Fruit fly (Drosophila melanogaster) whole organism, adult: ENCODE measurements around the gene slo.

Source experiments
- CG11617 ChIP-seq: fragments of 200-800 bp; sonication (Bioruptor generic); optimal IDR thresholded peaks from 2 replicates; lab custom pipeline; 2017; ENCODE audit warnings: mild to moderate bottlenecking, missing biosample characterization, missing genetic modification reagents, missing genetic modification characterization
- CG12768 ChIP-seq: fragments of 200-800 bp; sonication (Bioruptor generic); optimal IDR thresholded peaks from 2 replicates; lab custom pipeline; 2017; ENCODE audit warnings: missing biosample characterization, missing genetic modification characterization, mild to moderate bottlenecking, moderate library complexity, missing genetic modification reagents
- CG14711 ChIP-seq: fragments of 200-800 bp; sonication (Bioruptor generic); optimal IDR thresholded peaks from 2 replicates; lab custom pipeline; 2018; ENCODE audit warnings: missing biosample characterization, mild to moderate bottlenecking, missing genetic modification characterization, moderate library complexity
- CG1620 ChIP-seq: fragments of 200-800 bp; sonication (Bioruptor generic); optimal IDR thresholded peaks from 2 replicates; lab custom pipeline; 2016; ENCODE audit warnings: missing biosample characterization, missing genetic modification characterization
- CG33017 ChIP-seq: fragments of 200-800 bp; sonication (Bioruptor generic); optimal IDR thresholded peaks from 2 replicates; lab custom pipeline; 2018; ENCODE audit warnings: missing biosample characterization, mild to moderate bottlenecking, missing genetic modification characterization, moderate library complexity
- CG5204 ChIP-seq: fragments of 200-800 bp; sonication (Bioruptor generic); optimal IDR thresholded peaks from 2 replicates; lab custom pipeline; 2016; ENCODE audit warnings: missing biosample characterization, missing genetic modification characterization
- CG7045 ChIP-seq: fragments of 200-800 bp; sonication (Bioruptor generic); optimal IDR thresholded peaks from 2 replicates; lab custom pipeline; 2017; ENCODE audit warnings: missing biosample characterization, mild to moderate bottlenecking, missing genetic modification characterization
- CG7101 ChIP-seq: fragments of 200-800 bp; sonication (Bioruptor generic); optimal IDR thresholded peaks from 2 replicates; lab custom pipeline; 2018; ENCODE audit warnings: missing biosample characterization, mild to moderate bottlenecking, missing genetic modification characterization, moderate library complexity
- Clk ChIP-seq: fragments of 200-800 bp; sonication (Bioruptor generic); optimal IDR thresholded peaks from 2 replicates; lab custom pipeline; 2017; ENCODE audit warnings: missing biosample characterization, missing genetic modification characterization
- Crg-1 ChIP-seq: fragments of 200-800 bp; sonication (Bioruptor generic); optimal IDR thresholded peaks from 2 replicates; lab custom pipeline; 2016; ENCODE audit warnings: missing biosample characterization, missing genetic modification characterization
- Hr96 ChIP-seq: fragments of 200-800 bp; sonication (Bioruptor generic); optimal IDR thresholded peaks from 2 replicates; lab custom pipeline; 2016; ENCODE audit warnings: missing biosample characterization, missing genetic modification characterization
- Mnt ChIP-seq: fragments of 200-800 bp; sonication (Bioruptor generic); optimal IDR thresholded peaks from 2 replicates; lab custom pipeline; 2016; ENCODE audit warnings: missing biosample characterization, mild to moderate bottlenecking, missing genetic modification characterization
- bab1 ChIP-seq: fragments of 200-800 bp; sonication (Bioruptor generic); optimal IDR thresholded peaks from 3 replicates; lab custom pipeline; 2019; ENCODE audit warnings: missing biosample characterization, mild to moderate bottlenecking, missing genetic modification characterization, moderate library complexity
- cic ChIP-seq: fragments of 200-800 bp; sonication (Bioruptor generic); optimal IDR thresholded peaks from 2 replicates; lab custom pipeline; 2017; ENCODE audit warnings: missing biosample characterization, mild to moderate bottlenecking, missing genetic modification characterization, moderate library complexity
- cnc ChIP-seq, 2 experiments: fragments of >200 bp; optimal IDR thresholded peaks; 2 replicates each; lab custom pipeline; 2017
- kay ChIP-seq: fragments of 200-800 bp; sonication (Bioruptor generic); peaks from one replicate; lab custom pipeline; 2016; ENCODE audit warnings: missing biosample characterization, missing genetic modification characterization, borderline replicate concordance
- ovo ChIP-seq: fragments of 200-800 bp; sonication (Bioruptor generic); optimal IDR thresholded peaks from 2 replicates; lab custom pipeline; 2016; ENCODE audit warnings: missing biosample characterization, missing genetic modification characterization
- pad ChIP-seq: fragments of 200-800 bp; sonication (Bioruptor generic); optimal IDR thresholded peaks from 3 replicates; lab custom pipeline; 2017; ENCODE audit warnings: missing biosample characterization, missing genetic modification characterization, mild to moderate bottlenecking, moderate library complexity, missing genetic modification reagents
- tj ChIP-seq: fragments of 200-800 bp; sonication (Bioruptor generic); optimal IDR thresholded peaks from 3 replicates; lab custom pipeline; 2017; ENCODE audit warnings: missing biosample characterization, mild to moderate bottlenecking, missing genetic modification characterization, moderate library complexity
- toe ChIP-seq: fragments of 200-800 bp; sonication (Bioruptor generic); optimal IDR thresholded peaks from 2 replicates; lab custom pipeline; 2016; ENCODE audit warnings: missing biosample characterization, missing genetic modification characterization

slo gene

DNA sequence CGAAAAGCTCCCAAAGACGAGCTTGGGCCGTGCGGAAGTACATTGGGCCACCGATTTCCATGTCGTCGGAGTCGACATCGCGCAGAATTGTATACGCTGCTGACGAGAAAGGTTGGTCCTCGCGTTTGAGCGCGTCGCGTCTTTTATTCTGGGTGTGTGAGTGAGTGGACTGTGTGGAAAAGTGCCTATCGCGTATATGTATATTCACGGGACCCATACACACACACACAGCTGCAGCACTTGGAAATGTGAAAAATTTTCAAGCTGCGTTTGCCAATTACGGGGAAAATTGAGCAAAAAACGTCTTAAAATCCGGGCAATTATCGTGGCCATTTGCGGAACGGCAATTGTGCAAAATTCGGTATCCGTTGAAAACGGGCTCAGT lies at the start of gene slo:
Gene slo, plus strand, starts transcription at position 80 of the 385 bp plus-strand sequence.
- TF ChIP-seq CG12768 (GFP tag; lab: Kevin White, UChicago), result no peak
- TF ChIP-seq cnc (optimal IDR thresholded peaks at IDR 0.05; lab: Kevin White, UChicago), result no peak
- TF ChIP-seq CG7101 (tag; lab: Kevin White, UChicago), result no peak

DNA sequence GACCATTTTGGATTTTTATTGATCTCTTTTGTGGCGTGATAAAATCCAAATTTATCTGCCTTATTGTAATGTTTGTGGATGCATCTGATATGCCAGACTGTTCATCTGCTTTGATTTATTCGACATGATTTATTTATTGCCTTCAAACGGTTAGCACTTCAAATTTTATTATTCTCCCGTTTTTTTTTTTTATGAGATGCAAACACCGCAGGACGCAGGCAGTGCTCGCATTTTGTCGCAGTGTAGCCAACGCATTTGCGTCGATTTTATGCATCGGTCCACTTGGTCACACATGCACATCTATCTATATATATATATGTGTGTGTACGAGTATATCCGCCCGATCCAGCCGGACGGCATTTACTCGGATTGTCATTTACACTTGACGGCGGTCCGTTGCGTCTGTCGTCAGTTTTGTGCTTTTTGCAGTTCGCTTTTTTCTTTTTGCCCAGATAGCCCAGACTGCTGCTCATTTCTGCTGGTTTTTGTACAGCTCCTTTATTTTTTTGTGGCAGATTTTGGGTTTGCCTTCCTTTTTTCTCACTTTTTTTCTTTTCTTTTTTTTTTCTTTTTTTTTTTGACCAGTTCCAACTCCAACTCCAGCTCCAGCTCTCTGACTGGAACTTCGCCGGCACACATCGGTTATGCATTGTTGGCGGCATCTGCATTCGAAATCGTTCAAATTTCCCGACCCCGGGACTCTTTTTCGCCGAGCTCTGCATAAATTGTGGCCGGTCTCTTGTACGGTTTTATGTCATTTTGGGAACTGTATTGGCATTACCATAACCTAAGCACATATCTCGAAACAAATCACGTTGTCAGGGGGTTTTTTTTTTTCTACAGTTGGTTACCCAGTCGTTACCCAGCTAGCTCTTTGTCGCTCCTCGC lies 48.2 kb upstream of the slo start:
- TF ChIP-seq Clk (GFP tag; lab: Kevin White, UChicago) (no peak), tj (GFP tag; lab: Kevin White, UChicago) (peak; percentile 95)

dm6 chr3R:24614707-24615022 lies 47.6 kb upstream of the slo start:
- TF ChIP-seq tj (GFP tag; lab: Kevin White, UChicago) (peak; percentile 67), CG33017 (tag; lab: Kevin White, UChicago) (no peak)

DNA sequence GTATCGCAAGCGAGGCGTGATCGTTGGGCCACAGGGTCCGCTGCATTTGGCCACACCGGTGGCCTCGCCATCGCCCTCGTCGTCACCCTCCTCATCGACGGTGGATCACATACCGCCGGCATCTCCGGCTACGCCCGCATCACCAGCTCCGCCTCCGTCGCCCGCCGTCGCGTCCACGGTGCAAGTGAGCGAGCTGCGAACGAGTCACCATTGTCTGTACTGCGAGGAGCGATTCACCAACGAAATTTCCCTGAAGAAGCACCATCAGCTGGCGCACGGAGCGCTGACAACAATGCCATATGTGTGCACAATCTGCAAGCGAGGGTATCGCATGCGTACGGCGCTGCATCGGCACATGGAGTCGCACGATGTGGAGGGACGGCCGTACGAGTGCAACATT lies 41.7 kb upstream of the slo start:
- TF ChIP-seq CG7101 (tag; lab: Kevin White, UChicago) (no peak), CG33017 (tag; lab: Kevin White, UChicago) (no peak), Mnt (GFP tag; lab: Kevin White, UChicago) (no peak), CG5204 (GFP tag; lab: Kevin White, UChicago) (no peak), ovo (GFP tag; lab: Kevin White, UChicago) (no peak), Hr96 (no peak), tj (GFP tag; lab: Kevin White, UChicago) (no peak), cnc (optimal IDR thresholded peaks at IDR 0.05; lab: Kevin White, UChicago) (no peak), CG11617 (GFP tag; lab: Kevin White, UChicago) (no peak), Clk (GFP tag; lab: Kevin White, UChicago) (no peak), pad (GFP tag; lab: Kevin White, UChicago) (no peak), kay (GFP tag; lab: Kevin White, UChicago) (no peak), bab1 (GFP tag; lab: Kevin White, UChicago) (no peak), CG14711 (tag; lab: Kevin White, UChicago) (no peak), cic (GFP tag; lab: Kevin White, UChicago) (no peak), toe (no peak), Crg-1 (GFP tag; lab: Kevin White, UChicago) (no peak), CG1620 (GFP tag; lab: Kevin White, UChicago) (no peak), CG12768 (GFP tag; lab: Kevin White, UChicago) (no peak)

- TF ChIP-seq Clk (GFP tag; lab: Kevin White, UChicago) (no peak), CG5204 (GFP tag; lab: Kevin White, UChicago) (no peak), bab1 (GFP tag; lab: Kevin White, UChicago) (peak; percentile 85), CG7101 (tag; lab: Kevin White, UChicago) (peak; percentile 28), pad (GFP tag; lab: Kevin White, UChicago) (peak; percentile 26), Crg-1 (GFP tag; lab: Kevin White, UChicago) (peak; percentile 36), CG12768 (GFP tag; lab: Kevin White, UChicago) (no peak), Hr96 (no peak), CG14711 (tag; lab: Kevin White, UChicago) (peak; percentile 56), CG1620 (GFP tag; lab: Kevin White, UChicago) (peak; percentile 67), kay (GFP tag; lab: Kevin White, UChicago) (no peak), tj (GFP tag; lab: Kevin White, UChicago) (no peak), cic (GFP tag; lab: Kevin White, UChicago) (peak; percentile 38), Mnt (GFP tag; lab: Kevin White, UChicago) (peak; percentile 41), ovo (GFP tag; lab: Kevin White, UChicago) (no peak), CG7045 (GFP tag; lab: Kevin White, UChicago) (no peak), CG33017 (tag; lab: Kevin White, UChicago) (no peak), CG11617 (GFP tag; lab: Kevin White, UChicago) (no peak), cnc (optimal IDR thresholded peaks at IDR 0.05; lab: Kevin White, UChicago) (no peak), toe (no peak)
Observed at dm6 chr3R:24625517-24625925, 36.8 kb upstream of the slo start, which contains the start of the genes Syx18 and atl. Gene Syx18, minus strand, starts transcription at chr3R:24625562. Gene atl, plus strand, starts transcription at chr3R:24625671.

DNA sequence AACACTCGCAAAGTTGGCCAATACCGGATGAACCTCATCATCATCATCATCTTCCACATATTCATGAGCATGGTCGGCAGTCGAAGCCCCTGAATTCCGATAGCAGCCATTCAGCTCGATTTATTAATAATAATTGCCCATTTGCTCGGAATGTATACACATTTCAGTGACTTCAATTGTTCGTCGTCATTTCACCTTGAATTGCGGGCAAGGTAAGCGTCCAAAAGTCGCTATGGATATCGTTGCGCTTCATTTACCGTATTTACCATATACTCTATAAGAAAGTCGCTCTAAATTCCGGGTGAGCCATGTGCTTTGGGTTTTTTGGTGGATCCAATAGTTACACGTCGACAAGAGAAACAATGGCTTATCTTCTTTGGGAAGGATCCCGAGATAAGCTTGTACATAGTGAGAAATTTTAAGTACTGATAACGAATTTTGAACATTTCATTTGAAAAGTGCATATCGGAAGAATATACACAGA lies 36.2 kb upstream of the slo start:
- TF ChIP-seq bab1 (GFP tag; lab: Kevin White, UChicago), result peak; percentile 34
- no peak for TF ChIP-seq toe
- no peak for TF ChIP-seq ovo (GFP tag; lab: Kevin White, UChicago)
- TF ChIP-seq CG14711 (tag; lab: Kevin White, UChicago), result peak; percentile 37
- peak; percentile 14 for TF ChIP-seq CG11617 (GFP tag; lab: Kevin White, UChicago)
- no peak for TF ChIP-seq CG1620 (GFP tag; lab: Kevin White, UChicago)
- no peak for TF ChIP-seq kay (GFP tag; lab: Kevin White, UChicago)
- TF ChIP-seq CG7101 (tag; lab: Kevin White, UChicago), result peak; percentile 21
- peak; percentile 17 for TF ChIP-seq Clk (GFP tag; lab: Kevin White, UChicago)
- no peak for TF ChIP-seq cnc (optimal IDR thresholded peaks at IDR 0.05; lab: Kevin White, UChicago)
- TF ChIP-seq Mnt (GFP tag; lab: Kevin White, UChicago), result peak; percentile 43
- peak; percentile 65 for TF ChIP-seq CG7045 (GFP tag; lab: Kevin White, UChicago)
- no peak for TF ChIP-seq tj (GFP tag; lab: Kevin White, UChicago)
- peak; percentile 11 for TF ChIP-seq CG33017 (tag; lab: Kevin White, UChicago)
- TF ChIP-seq CG5204 (GFP tag; lab: Kevin White, UChicago), result no peak
- peak; percentile 30 for TF ChIP-seq pad (GFP tag; lab: Kevin White, UChicago)
